Fruit fly (Drosophila melanogaster): ENCODE data around the gene CG7900.

Gene CG7900

dm6 chr3R:8072635-8073034 lies 21.3 kb upstream of the CG7900 start (continued):
- no peak for TF ChIP-seq tin (GFP tag; optimal IDR thresholded peaks at IDR 0.05)
- peak; percentile 49 for TF ChIP-seq Meics (GFP tag; optimal IDR thresholded peaks at IDR 0.05)
- TF ChIP-seq nerfin-2 (GFP tag; IDR thresholded peaks at IDR 0.05; ENCODE audit: partially characterized antibody) = no peak
- 0 out of 2 replicates have a peak, but pooled peaks have one; percentile 19 for TF ChIP-seq vvl (GFP tag; IDR thresholded peaks at IDR 0.05)
- TF ChIP-seq CG8359 (GFP tag; optimal IDR thresholded peaks at IDR 0.05; ENCODE audit: borderline replicate concordance) = no peak
- no peak for TF ChIP-seq ranshi (GFP tag; IDR thresholded peaks at IDR 0.05)
- TF ChIP-seq CG10366 (GFP tag; IDR thresholded peaks at IDR 0.05) = peak; percentile 12; the same call in 1 of the 2 replicates
- TF ChIP-seq eve (GFP tag; optimal IDR thresholded peaks at IDR 0.05) = no peak
- TF ChIP-seq CG8478 (optimal IDR thresholded peaks at IDR 0.05) = no peak
- TF ChIP-seq Nf-YC (tag; optimal IDR thresholded peaks at IDR 0.05) = no peak
- no peak for TF ChIP-seq CG11723 (GFP tag; optimal IDR thresholded peaks at IDR 0.05)
- TF ChIP-seq D19A (tag; optimal IDR thresholded peaks at IDR 0.05) = no peak
- TF ChIP-seq CG11560 (tag; IDR thresholded peaks at IDR 0.05) = no peak
- peak; percentile 3 for TF ChIP-seq HLH54F (GFP tag; optimal IDR thresholded peaks at IDR 0.05)
- no peak for TF ChIP-seq CG8281 (tag; optimal IDR thresholded peaks at IDR 0.05)
- TF ChIP-seq CG7963 (GFP tag; IDR thresholded peaks at IDR 0.05; ENCODE audit: partially characterized antibody) = no peak
- TF ChIP-seq CG9609 (GFP tag; optimal IDR thresholded peaks at IDR 0.05) = no peak
- no peak for TF ChIP-seq Hr39 (optimal IDR thresholded peaks at IDR 0.05)
- TF ChIP-seq Oaz (GFP tag; IDR thresholded peaks at IDR 0.05) = no peak; the same call in 1 of the 2 replicates
- no peak for TF ChIP-seq da (GFP tag; optimal IDR thresholded peaks at IDR 0.05)
- no peak for TF ChIP-seq chn (GFP tag; optimal IDR thresholded peaks at IDR 0.05)
- TF ChIP-seq ham (GFP tag; IDR thresholded peaks at IDR 0.05) = no peak
- TF ChIP-seq CG6175 (GFP tag; IDR thresholded peaks at IDR 0.05) = no peak
- no peak for TF ChIP-seq CG10431 (GFP tag; optimal IDR thresholded peaks at IDR 0.05)
- no peak for TF ChIP-seq twi (tag; optimal IDR thresholded peaks at IDR 0.05)
- TF ChIP-seq CG14965 (GFP tag; optimal IDR thresholded peaks at IDR 0.05; ENCODE audit: borderline replicate concordance) = no peak
- TF ChIP-seq gfzf (GFP tag; optimal IDR thresholded peaks at IDR 0.05) = no peak
- TF ChIP-seq trh (GFP tag; optimal IDR thresholded peaks at IDR 0.05) = no peak
- TF ChIP-seq Taf1 (GFP tag; IDR thresholded peaks at IDR 0.05) = 0 out of 2 replicates have a peak, but pooled peaks have one; percentile 24
- TF ChIP-seq Hsf (GFP tag; optimal IDR thresholded peaks at IDR 0.05) = no peak
- TF ChIP-seq Side (GFP tag; optimal IDR thresholded peaks at IDR 0.05) = no peak
- 0 out of 3 replicates have a peak, but pooled peaks have one; percentile 29 for TF ChIP-seq otp (GFP tag; IDR thresholded peaks at IDR 0.05)
- TF ChIP-seq Ets97D (GFP tag; optimal IDR thresholded peaks at IDR 0.05) = no peak
- no peak for TF ChIP-seq Neu2 (GFP tag; optimal IDR thresholded peaks at IDR 0.05; ENCODE audit: borderline replicate concordance)
- no peak for TF ChIP-seq Poxn (GFP tag; IDR thresholded peaks at IDR 0.05)
- TF ChIP-seq CG10147 (GFP tag; optimal IDR thresholded peaks at IDR 0.05) = no peak
- no peak for TF ChIP-seq CG7271 (tag; optimal IDR thresholded peaks at IDR 0.05)
- no peak for TF ChIP-seq CG43689 (GFP tag; IDR thresholded peaks at IDR 0.05)
- TF ChIP-seq Doc2 (GFP tag; IDR thresholded peaks at IDR 0.05) = no peak
- no peak for TF ChIP-seq caup (GFP tag; optimal IDR thresholded peaks at IDR 0.05; ENCODE audit: severe bottlenecking)
- no peak for TF ChIP-seq eyg (GFP tag; optimal IDR thresholded peaks at IDR 0.05)
- no peak for TF ChIP-seq Awh (GFP tag; IDR thresholded peaks at IDR 0.05)
- no peak for TF ChIP-seq ase (GFP tag; IDR thresholded peaks at IDR 0.05)
- 0 out of 2 replicates have a peak, but pooled peaks have one; percentile 46 for TF ChIP-seq Ptx1 (GFP tag; IDR thresholded peaks at IDR 0.05)
- TF ChIP-seq ttk (GFP tag; IDR thresholded peaks at IDR 0.05) = no peak
- peak; percentile 30; the same call in 2 of the 3 replicates for TF ChIP-seq Aef1 (GFP tag; IDR thresholded peaks at IDR 0.05)
- TF ChIP-seq br (optimal IDR thresholded peaks at IDR 0.05) = no peak
- peak; percentile 7; the same call in 1 of the 2 replicates for TF ChIP-seq CG11085 (GFP tag; IDR thresholded peaks at IDR 0.05)
- no peak for TF ChIP-seq ac (GFP tag; optimal IDR thresholded peaks at IDR 0.05)
- peak; percentile 18 to 20 for TF ChIP-seq dpn (GFP tag; optimal IDR thresholded peaks at IDR 0.05)
- no peak for TF ChIP-seq kah (GFP tag; optimal IDR thresholded peaks at IDR 0.05)
- no peak for TF ChIP-seq CG12236 (GFP tag; optimal IDR thresholded peaks at IDR 0.05)
- no peak for TF ChIP-seq cas (GFP tag; IDR thresholded peaks at IDR 0.05)

All from whole organism, embryonic.